Worm (Caenorhabditis elegans) whole organism, young adult: ENCODE data around the gene C06E4.5.

Experiments
- B0035.1 ChIP-seq: sonication (generic microtip); optimal IDR thresholded peaks from 2 replicates; lab custom pipeline; 2016; ENCODE audit warnings: missing genetic modification characterization, mild to moderate bottlenecking, missing compliant biosample characterization, missing genotype, missing genetic modification reagents
- B0336.3 ChIP-seq: fragments of 200-800 bp; sonication (Bioruptor generic); IDR thresholded peaks from 2 replicates; pipeline ENCODE4 v1.3.6; 2022; ENCODE audit warnings: missing genetic modification characterization, missing compliant biosample characterization
- D2030.7 ChIP-seq: fragments of 200-800 bp; sonication (Bioruptor generic); IDR thresholded peaks from 2 replicates; pipeline ENCODE4 v1.3.6; 2022; ENCODE audit warnings: missing genetic modification reagents, missing genetic modification characterization, missing compliant biosample characterization
- F22D6.2 ChIP-seq: sonication (generic microtip); optimal IDR thresholded peaks from 2 replicates; lab custom pipeline; 2016; ENCODE audit warnings: mild to moderate bottlenecking, missing genetic modification characterization, missing compliant biosample characterization
- F23B12.7 ChIP-seq: sonication (generic microtip); optimal IDR thresholded peaks from 2 replicates; lab custom pipeline; 2017; ENCODE audit warnings: missing genetic modification characterization, mild to moderate bottlenecking, missing compliant biosample characterization, antibody characterized with exemption, moderate library complexity; ENCODE audit not compliant: insufficient read depth
- F33H1.4 ChIP-seq: fragments of 200-800 bp; sonication (Bioruptor generic); IDR thresholded peaks from 2 replicates; pipeline ENCODE4 v1.3.6; 2022; ENCODE audit warnings: missing genetic modification reagents, missing genetic modification characterization, missing compliant biosample characterization
- T07F8.4 ChIP-seq: sonication (generic microtip); optimal IDR thresholded peaks from 2 replicates; lab custom pipeline; 2016; ENCODE audit warnings: mild to moderate bottlenecking, missing genetic modification characterization, moderate library complexity, missing compliant biosample characterization
- T26A5.8 ChIP-seq: sonication (generic microtip); optimal IDR thresholded peaks from 2 replicates; lab custom pipeline; 2016; ENCODE audit warnings: missing genetic modification characterization, missing compliant biosample characterization
- Y53F4B.3 ChIP-seq: fragments of 200-800 bp; sonication (Bioruptor generic); IDR thresholded peaks from 2 replicates; pipeline ENCODE4 v1.3.6; 2022; ENCODE audit warnings: missing genetic modification reagents, missing genetic modification characterization, missing compliant biosample characterization
- ZK185.1 ChIP-seq: sonication (generic microtip); optimal IDR thresholded peaks from 2 replicates; lab custom pipeline; 2016; ENCODE audit warnings: mild to moderate bottlenecking, missing genetic modification characterization, missing compliant biosample characterization; ENCODE audit not compliant: poor library complexity, severe bottlenecking
- akir-1 ChIP-seq: fragments of 200-800 bp; sonication (Bioruptor generic); optimal IDR thresholded peaks from 2 replicates; lab custom pipeline; 2018; ENCODE audit warnings: mild to moderate bottlenecking, missing genetic modification characterization, moderate library complexity, missing compliant biosample characterization
- athp-1 ChIP-seq: sonication (generic microtip); optimal IDR thresholded peaks from 2 replicates; lab custom pipeline; 2017; ENCODE audit warnings: mild to moderate bottlenecking, missing genetic modification characterization, missing compliant biosample characterization
- attf-3 ChIP-seq: fragments of 200-800 bp; sonication (Bioruptor generic); conservative IDR thresholded peaks from 2 replicates; pipeline ENCODE4 v1.3.6; 2022; ENCODE audit warnings: missing genetic modification reagents, missing genetic modification characterization, missing compliant biosample characterization
- bed-1 ChIP-seq: fragments of 200-800 bp; sonication (Bioruptor generic); IDR thresholded peaks from 2 replicates; pipeline ENCODE4 v1.3.6; 2022; ENCODE audit warnings: missing genetic modification reagents, missing genetic modification characterization, missing compliant biosample characterization
- ccch-3 ChIP-seq: fragments of 200-800 bp; sonication (Bioruptor generic); optimal IDR thresholded peaks from 2 replicates; lab custom pipeline; 2018; ENCODE audit warnings: mild to moderate bottlenecking, missing genetic modification characterization, missing compliant biosample characterization
- cebp-1 ChIP-seq, 2 experiments: fragments of 200-800 bp in 1 of 2; sonication (Bioruptor generic) in 1 of 2; sonication (generic microtip) in 1 of 2; IDR thresholded peaks in 1 of 2; optimal IDR thresholded peaks in 1 of 2; 2 replicates each; pipeline versions ENCODE4 v1.3.6 to Lab custom; 2017 to 2022; ENCODE audit warnings: missing compliant biosample characterization in 2 of 2, missing genetic modification characterization in 2 of 2, mild to moderate bottlenecking in 1 of 2, missing genetic modification reagents in 1 of 2, moderate library complexity in 1 of 2
- ceh-27 ChIP-seq: fragments of 200-800 bp; sonication (Bioruptor generic); optimal IDR thresholded peaks from 2 replicates; lab custom pipeline; 2018; ENCODE audit warnings: mild to moderate bottlenecking, missing genetic modification characterization, moderate library complexity, missing compliant biosample characterization
- ceh-58 ChIP-seq: fragments of 200-800 bp; sonication (Bioruptor generic); IDR thresholded peaks from 2 replicates; pipeline ENCODE4 v1.3.6; 2022; ENCODE audit warnings: missing genetic modification characterization, missing compliant biosample characterization
- chd-7 ChIP-seq: sonication (generic microtip); optimal IDR thresholded peaks from 2 replicates; lab custom pipeline; 2016; ENCODE audit warnings: mild to moderate bottlenecking, missing genetic modification characterization, moderate library complexity, missing compliant biosample characterization
- dpff-1 ChIP-seq: sonication (generic microtip); optimal IDR thresholded peaks from 2 replicates; lab custom pipeline; 2017; ENCODE audit warnings: mild to moderate bottlenecking, missing genetic modification characterization, missing compliant biosample characterization
- ets-4 ChIP-seq: fragments of 200-800 bp; sonication (Bioruptor generic); optimal IDR thresholded peaks from 2 replicates; lab custom pipeline; 2018; ENCODE audit warnings: mild to moderate bottlenecking, missing genetic modification characterization, missing compliant biosample characterization
- him-1 ChIP-seq: sonication (generic microtip); optimal IDR thresholded peaks from 2 replicates; lab custom pipeline; 2016; ENCODE audit warnings: missing genotype, missing genetic modification reagents, missing genetic modification characterization, missing compliant biosample characterization
- hlh-26 ChIP-seq: fragments of 200-800 bp; sonication (Bioruptor generic); conservative IDR thresholded peaks from 2 replicates; pipeline ENCODE4 v1.3.6; 2022; ENCODE audit warnings: missing genetic modification reagents, missing genetic modification characterization, missing compliant biosample characterization
- let-526 ChIP-seq: fragments of 200-800 bp; sonication (Bioruptor generic); IDR thresholded peaks from 2 replicates; pipeline ENCODE4 v1.3.6; 2022; ENCODE audit warnings: missing genetic modification reagents, missing genetic modification characterization, missing compliant biosample characterization
- lin-26 ChIP-seq: fragments of 200-800 bp; sonication (Bioruptor generic); IDR thresholded peaks from 2 replicates; pipeline ENCODE4 v1.3.6; 2022; ENCODE audit warnings: missing genetic modification reagents, missing genetic modification characterization, missing compliant biosample characterization
- lin-54 ChIP-seq: fragments of 200-800 bp; sonication (Bioruptor generic); optimal IDR thresholded peaks from 2 replicates; lab custom pipeline; 2018; ENCODE audit warnings: mild to moderate bottlenecking, missing genetic modification characterization, missing compliant biosample characterization
- lir-1 ChIP-seq: fragments of 200-800 bp; sonication (Bioruptor generic); conservative IDR thresholded peaks from 2 replicates; pipeline ENCODE4 v1.3.6; 2022; ENCODE audit warnings: missing genetic modification reagents, missing genetic modification characterization, missing compliant biosample characterization
- lsy-27 ChIP-seq: sonication (generic microtip); optimal IDR thresholded peaks from 2 replicates; lab custom pipeline; 2017; ENCODE audit warnings: missing genetic modification characterization, mild to moderate bottlenecking, missing compliant biosample characterization, antibody characterized with exemption, missing genotype, borderline replicate concordance; ENCODE audit not compliant: insufficient read depth
- madf-3 ChIP-seq: fragments of 200-800 bp; sonication (Bioruptor generic); IDR thresholded peaks from 2 replicates; pipeline ENCODE4 v1.3.6; 2022; ENCODE audit warnings: missing genetic modification reagents, missing genetic modification characterization, missing compliant biosample characterization
- madf-6 ChIP-seq: fragments of 200-800 bp; sonication (Bioruptor generic); IDR thresholded peaks from 2 replicates; pipeline ENCODE4 v1.3.6; 2022; ENCODE audit warnings: missing genetic modification reagents, missing genetic modification characterization, missing compliant biosample characterization
- madf-8 ChIP-seq: fragments of 200-800 bp; sonication (Bioruptor generic); conservative IDR thresholded peaks from 2 replicates; pipeline ENCODE4 v1.3.6; 2022; ENCODE audit warnings: missing genetic modification reagents, missing genetic modification characterization, missing compliant biosample characterization
- mcd-1 ChIP-seq: fragments of 200-800 bp; sonication (Bioruptor generic); IDR thresholded peaks from 2 replicates; pipeline ENCODE4 v1.3.6; 2022; ENCODE audit warnings: missing genetic modification reagents, missing genetic modification characterization, missing compliant biosample characterization
- mes-4 ChIP-seq: sonication (generic microtip); optimal IDR thresholded peaks from 2 replicates; lab custom pipeline; 2016; ENCODE audit warnings: missing genotype, missing genetic modification characterization, missing compliant biosample characterization
- nfya-1 ChIP-seq: sonication (generic microtip); optimal IDR thresholded peaks from 2 replicates; lab custom pipeline; 2017; ENCODE audit warnings: antibody characterized with exemption, missing compliant biosample characterization, missing genetic modification characterization, borderline replicate concordance; ENCODE audit not compliant: insufficient read depth
- nfyb-1 ChIP-seq: fragments of 200-800 bp; sonication (Bioruptor generic); IDR thresholded peaks from 2 replicates; pipeline ENCODE4 v1.3.6; 2022; ENCODE audit warnings: missing genetic modification reagents, missing genetic modification characterization, missing compliant biosample characterization
- nhr-80 ChIP-seq: sonication (generic microtip); optimal IDR thresholded peaks from 2 replicates; lab custom pipeline; 2016; ENCODE audit warnings: missing genetic modification characterization, missing compliant biosample characterization
- nhr-90 ChIP-seq: sonication (generic microtip); optimal IDR thresholded peaks from 2 replicates; lab custom pipeline; 2016; ENCODE audit warnings: missing genotype, mild to moderate bottlenecking, missing genetic modification characterization, missing compliant biosample characterization
- rec-8 ChIP-seq, 2 experiments: sonication (generic microtip); optimal IDR thresholded peaks; 2 replicates each; lab custom pipeline; 2016; ENCODE audit warnings: mild to moderate bottlenecking in 2 of 2, missing genetic modification characterization in 2 of 2, missing genetic modification reagents in 2 of 2, missing genotype in 2 of 2, missing biosample characterization in 1 of 2, missing compliant biosample characterization in 1 of 2, moderate library complexity in 1 of 2
- sdz-38 ChIP-seq: sonication (generic microtip); optimal IDR thresholded peaks from 2 replicates; lab custom pipeline; 2016; ENCODE audit warnings: missing genotype, missing genetic modification characterization, missing compliant biosample characterization
- snpc-1.3 ChIP-seq: sonication (generic microtip); optimal IDR thresholded peaks from 2 replicates; lab custom pipeline; 2017; ENCODE audit warnings: missing genetic modification characterization, mild to moderate bottlenecking, missing compliant biosample characterization, antibody characterized with exemption, moderate library complexity, missing genotype, missing genetic modification reagents; ENCODE audit not compliant: insufficient read depth
- unc-62 ChIP-seq: fragments of 150-350 bp; optimal IDR thresholded peaks from 2 replicates; lab custom pipeline; 2014; ENCODE audit warnings: missing biosample characterization, missing genetic modification reagents, missing genetic modification characterization
- xnd-1 ChIP-seq: sonication (generic microtip); optimal IDR thresholded peaks from 2 replicates; lab custom pipeline; 2016; ENCODE audit warnings: missing genotype, missing genetic modification reagents, missing genetic modification characterization, missing compliant biosample characterization
- zim-3 ChIP-seq: sonication (generic microtip); optimal IDR thresholded peaks from 2 replicates; lab custom pipeline; 2017; ENCODE audit warnings: mild to moderate bottlenecking, missing genetic modification characterization, moderate library complexity, missing compliant biosample characterization
- ztf-28 ChIP-seq: fragments of 200-800 bp; sonication (Bioruptor generic); IDR thresholded peaks from 2 replicates; pipeline ENCODE4 v1.3.6; 2022; ENCODE audit warnings: missing genetic modification reagents, missing genetic modification characterization, missing compliant biosample characterization
- ztf-3 ChIP-seq: fragments of 200-800 bp; sonication (Bioruptor generic); optimal IDR thresholded peaks from 2 replicates; lab custom pipeline; 2018; ENCODE audit warnings: mild to moderate bottlenecking, missing genetic modification characterization, missing compliant biosample characterization

The C06E4.5 gene

DNA sequence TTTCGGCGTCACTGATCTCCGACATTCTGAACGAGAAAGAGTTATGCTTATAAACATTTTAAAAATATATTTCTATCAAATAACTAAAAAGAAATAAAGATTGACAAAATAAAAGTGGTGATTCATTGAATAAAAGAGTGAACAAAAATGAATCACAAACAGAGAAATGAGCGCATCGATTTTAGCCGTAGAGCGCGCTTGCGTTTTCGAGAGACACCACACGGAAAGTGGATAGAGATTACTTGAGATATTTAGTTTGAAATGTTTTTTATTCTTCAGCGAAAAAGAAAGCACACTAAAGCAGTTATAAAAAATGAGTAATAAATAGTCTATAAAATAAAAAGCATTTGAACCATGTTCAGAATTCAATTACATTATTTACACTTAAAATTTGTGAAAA is 24.6 kb upstream of the C06E4.5 start, which contains the start of gene cap-1 (continued):
- TF ChIP-seq ets-4 (GFP tag; lab: Kevin White, UChicago), result no peak
- no peak for TF ChIP-seq F22D6.2 (tag; lab: Kevin White, UChicago)
- TF ChIP-seq madf-8 (GFP tag; lab: Robert Waterston, UW), result no peak
- no peak for TF ChIP-seq B0336.3
- TF ChIP-seq cebp-1 (GFP tag; IDR thresholded peaks at IDR 0.05; lab: Robert Waterston, UW), result no peak
- peak; percentile 22 for TF ChIP-seq cebp-1 (tag; optimal IDR thresholded peaks at IDR 0.05; lab: Kevin White, UChicago)
- no peak for TF ChIP-seq zim-3 (tag; lab: Kevin White, UChicago)
- TF ChIP-seq madf-6 (GFP tag; lab: Robert Waterston, UW), result no peak
- no peak for TF ChIP-seq T26A5.8 (tag; lab: Kevin White, UChicago)
- TF ChIP-seq mes-4 (tag; lab: Kevin White, UChicago), result no peak
- no peak for TF ChIP-seq hlh-26 (GFP tag; lab: Robert Waterston, UW)
- TF ChIP-seq lsy-27 (tag; lab: Kevin White, UChicago), result no peak
- no peak for TF ChIP-seq rec-8 (tag; optimal IDR thresholded peaks at IDR 0.05; lab: Kevin White, UChicago)
- no peak for TF ChIP-seq bed-1 (GFP tag; lab: Robert Waterston, UW)
- no peak for TF ChIP-seq nfya-1 (tag; lab: Kevin White, UChicago)
- no peak for TF ChIP-seq chd-7 (tag; lab: Kevin White, UChicago)
- peak; percentile 36 for TF ChIP-seq lin-54
- TF ChIP-seq xnd-1 (tag; lab: Kevin White, UChicago), result no peak
- no peak for TF ChIP-seq ccch-3 (GFP tag; lab: Kevin White, UChicago)
- peak; percentile 41 for TF ChIP-seq ceh-27 (GFP tag; lab: Kevin White, UChicago)
- TF ChIP-seq ZK185.1 (tag; lab: Kevin White, UChicago), result peak; percentile 14
- no peak for TF ChIP-seq sdz-38
- TF ChIP-seq lir-1 (GFP tag; lab: Robert Waterston, UW), result no peak
- TF ChIP-seq lin-26 (GFP tag; lab: Robert Waterston, UW), result no peak
- TF ChIP-seq attf-3 (GFP tag; lab: Robert Waterston, UW), result peak; percentile 38; the same call in 1 of the 2 replicates
- no peak for TF ChIP-seq T07F8.4 (tag; lab: Kevin White, UChicago)
- TF ChIP-seq nhr-80 (tag; lab: Kevin White, UChicago), result peak; percentile 56
- TF ChIP-seq ceh-58 (GFP tag; lab: Robert Waterston, UW), result no peak
- peak; percentile 92 for TF ChIP-seq F23B12.7 (tag; lab: Kevin White, UChicago)
- no peak for TF ChIP-seq unc-62
- no peak for TF ChIP-seq nhr-90 (tag; lab: Kevin White, UChicago)
- TF ChIP-seq akir-1 (GFP tag; lab: Kevin White, UChicago), result no peak
- TF ChIP-seq mcd-1 (GFP tag; lab: Robert Waterston, UW), result peak; percentile 88
- no peak for TF ChIP-seq ztf-3 (GFP tag; lab: Kevin White, UChicago)
- TF ChIP-seq dpff-1, result no peak
- TF ChIP-seq nfyb-1 (GFP tag; lab: Robert Waterston, UW), result no peak
- TF ChIP-seq madf-3 (GFP tag; lab: Robert Waterston, UW), result no peak
- no peak for TF ChIP-seq Y53F4B.3 (GFP tag; lab: Robert Waterston, UW)
- TF ChIP-seq him-1 (tag; lab: Kevin White, UChicago), result no peak
- no peak for TF ChIP-seq athp-1 (tag; lab: Kevin White, UChicago)
- no peak for TF ChIP-seq F33H1.4 (GFP tag; lab: Robert Waterston, UW)
- TF ChIP-seq D2030.7, result no peak
- no peak for TF ChIP-seq ztf-28 (GFP tag; lab: Robert Waterston, UW)
- TF ChIP-seq let-526 (GFP tag; lab: Robert Waterston, UW), result no peak
- TF ChIP-seq B0035.1, result no peak
- TF ChIP-seq snpc-1.3 (tag; lab: Kevin White, UChicago), result peak; percentile 41
